Fruit fly (Drosophila melanogaster) whole organism, embryonic: ENCODE measurements around the gene cerv.

Experiments used
- CG1024 ChIP-seq: fragments of 200-800 bp; sonication (Bioruptor generic); IDR thresholded peaks from 2 replicates; pipeline ENCODE4 v1.3.6; 2022; ENCODE audit warnings: missing biosample characterization, missing genetic modification characterization
- CG10654 ChIP-seq: fragments of 200-800 bp; sonication (Bioruptor generic); optimal IDR thresholded peaks from 2 replicates; lab custom pipeline; 2016; ENCODE audit warnings: missing biosample characterization, missing genetic modification characterization
- CG12155 ChIP-seq: fragments of 200-800 bp; sonication (Bioruptor generic); optimal IDR thresholded peaks from 3 replicates; lab custom pipeline; 2016; ENCODE audit warnings: missing biosample characterization, missing genetic modification characterization
- CG1233 ChIP-seq: fragments of 200-800 bp; sonication (Bioruptor generic); optimal IDR thresholded peaks from 4 replicates; lab custom pipeline; 2018; ENCODE audit warnings: missing biosample characterization, mild to moderate bottlenecking, missing genetic modification characterization
- CG12769 ChIP-seq: fragments of 200-800 bp; sonication (Bioruptor generic); optimal IDR thresholded peaks from 2 replicates; lab custom pipeline; 2019; ENCODE audit warnings: missing biosample characterization, mild to moderate bottlenecking, missing genetic modification characterization, moderate library complexity
- CG13894 ChIP-seq: fragments of 200-800 bp; sonication (Bioruptor generic); optimal IDR thresholded peaks from 3 replicates; lab custom pipeline; 2018; ENCODE audit warnings: missing biosample characterization, mild to moderate bottlenecking, missing genetic modification characterization, moderate library complexity
- CG14014 ChIP-seq: fragments of 200-800 bp; sonication (Bioruptor generic); IDR thresholded peaks from 2 replicates; pipeline ENCODE4 v1.3.6; 2022; ENCODE audit warnings: missing biosample characterization, missing genetic modification characterization
- CG14050 ChIP-seq: fragments of 200-800 bp; sonication (Bioruptor generic); IDR thresholded peaks from 3 replicates; pipeline ENCODE4 v1.3.6; 2022; ENCODE audit warnings: missing biosample characterization, missing genetic modification characterization
- CG14710 ChIP-seq: fragments of 200-800 bp; sonication (Bioruptor generic); optimal IDR thresholded peaks from 3 replicates; lab custom pipeline; 2019; ENCODE audit warnings: missing biosample characterization, mild to moderate bottlenecking, missing genetic modification characterization, moderate library complexity
- CG15011 ChIP-seq: fragments of 200-800 bp; sonication (Bioruptor generic); optimal IDR thresholded peaks from 3 replicates; lab custom pipeline; 2018; ENCODE audit warnings: missing biosample characterization, mild to moderate bottlenecking, missing genetic modification characterization
- CG17186 ChIP-seq: fragments of 200-800 bp; sonication (Bioruptor generic); optimal IDR thresholded peaks from 3 replicates; lab custom pipeline; 2017; ENCODE audit warnings: missing biosample characterization, missing genetic modification reagents, missing genetic modification characterization
- CG17612 ChIP-seq: fragments of 200-800 bp; sonication (Bioruptor generic); IDR thresholded peaks from 2 replicates; pipeline ENCODE4 v1.3.6; 2022; ENCODE audit warnings: missing biosample characterization, missing genetic modification characterization
- CG2199 ChIP-seq: fragments of 200-800 bp; sonication (Bioruptor generic); IDR thresholded peaks from 3 replicates; pipeline ENCODE4 v1.3.6; 2022; ENCODE audit warnings: missing biosample characterization, missing genetic modification characterization
- CG33213 ChIP-seq: fragments of 200-800 bp; sonication (Bioruptor generic); optimal IDR thresholded peaks from 3 replicates; lab custom pipeline; 2016; ENCODE audit warnings: missing biosample characterization, missing genetic modification characterization
- CG4854 ChIP-seq: fragments of 200-800 bp; sonication (Bioruptor generic); optimal IDR thresholded peaks from 2 replicates; lab custom pipeline; 2016; ENCODE audit warnings: missing biosample characterization, missing genetic modification characterization, inconsistent platforms
- CG5180 ChIP-seq: fragments of 200-800 bp; sonication (Bioruptor generic); optimal IDR thresholded peaks from 3 replicates; lab custom pipeline; 2017; ENCODE audit warnings: missing biosample characterization, missing genetic modification characterization, mild to moderate bottlenecking, moderate library complexity, missing genetic modification reagents
- CG8281 ChIP-seq: fragments of 200-800 bp; sonication (Bioruptor generic); optimal IDR thresholded peaks from 2 replicates; lab custom pipeline; 2018; ENCODE audit warnings: missing biosample characterization, mild to moderate bottlenecking, missing genetic modification characterization, moderate library complexity
- CG8359 ChIP-seq: fragments of 200-800 bp; sonication (Bioruptor generic); optimal IDR thresholded peaks from 2 replicates; lab custom pipeline; 2017; ENCODE audit warnings: missing biosample characterization, mild to moderate bottlenecking, missing genetic modification characterization, borderline replicate concordance
- CG8478 ChIP-seq: fragments of >200 bp; optimal IDR thresholded peaks from 2 replicates; lab custom pipeline; 2018
- CG9437 ChIP-seq: fragments of 200-800 bp; sonication (Bioruptor generic); optimal IDR thresholded peaks from 2 replicates; lab custom pipeline; 2018; ENCODE audit warnings: missing biosample characterization, mild to moderate bottlenecking, missing genetic modification characterization
- CG9609 ChIP-seq: fragments of 200-800 bp; sonication (Bioruptor generic); optimal IDR thresholded peaks from 3 replicates; lab custom pipeline; 2016; ENCODE audit warnings: missing biosample characterization, missing genetic modification characterization
- Camta ChIP-seq: fragments of 200-800 bp; sonication (Bioruptor generic); optimal IDR thresholded peaks from 2 replicates; lab custom pipeline; 2016; ENCODE audit warnings: missing biosample characterization, missing genetic modification characterization
- D19A ChIP-seq: fragments of 200-800 bp; optimal IDR thresholded peaks from 3 replicates; lab custom pipeline; 2019; ENCODE audit warnings: missing biosample characterization, mild to moderate bottlenecking, missing genetic modification characterization, moderate library complexity
- Deaf1 ChIP-seq: fragments of 200-800 bp; optimal IDR thresholded peaks from 3 replicates; lab custom pipeline; 2019; ENCODE audit warnings: missing biosample characterization, mild to moderate bottlenecking, missing genetic modification characterization, moderate library complexity
- Dll ChIP-seq: fragments of 200-800 bp; sonication (Bioruptor generic); IDR thresholded peaks from 4 replicates; pipeline ENCODE4 v1.3.6; 2022; ENCODE audit warnings: missing biosample characterization, missing genetic modification characterization; ENCODE audit not compliant: partially characterized antibody
- Elba2 ChIP-seq: fragments of 200-800 bp; sonication (Bioruptor generic); optimal IDR thresholded peaks from 3 replicates; lab custom pipeline; 2016; ENCODE audit warnings: missing biosample characterization, missing genetic modification characterization
- Med ChIP-seq: fragments of 200-800 bp; sonication (Bioruptor generic); peaks from one replicate; lab custom pipeline; 2016; ENCODE audit warnings: missing biosample characterization, missing genetic modification characterization, mild to moderate bottlenecking, inconsistent platforms, moderate library complexity
- NK7.1 ChIP-seq: fragments of 200-800 bp; sonication (Bioruptor generic); optimal IDR thresholded peaks from 3 replicates; lab custom pipeline; 2016; ENCODE audit warnings: missing biosample characterization, missing genetic modification characterization
- Ssrp ChIP-seq: fragments of 200-800 bp; sonication (Bioruptor generic); optimal IDR thresholded peaks from 2 replicates; lab custom pipeline; 2018; ENCODE audit warnings: missing biosample characterization, mild to moderate bottlenecking, missing genetic modification characterization, moderate library complexity
- Taf1 ChIP-seq: fragments of 200-800 bp; sonication (Bioruptor generic); IDR thresholded peaks from 2 replicates; pipeline ENCODE4 v1.3.6; 2022; ENCODE audit warnings: missing biosample characterization, missing genetic modification characterization
- al ChIP-seq: fragments of 200-800 bp; sonication (Bioruptor generic); IDR thresholded peaks from 2 replicates; pipeline ENCODE4 v1.3.6; 2022; ENCODE audit warnings: missing biosample characterization, missing genetic modification characterization
- az2 ChIP-seq: fragments of 200-800 bp; sonication (Bioruptor generic); optimal IDR thresholded peaks from 3 replicates; lab custom pipeline; 2016; ENCODE audit warnings: missing biosample characterization, missing genetic modification characterization
- cad ChIP-seq: fragments of >200 bp; optimal IDR thresholded peaks from 2 replicates; lab custom pipeline; 2017; ENCODE audit warnings: missing biosample characterization, missing genetic modification characterization
- dmrt99B ChIP-seq: fragments of 200-800 bp; sonication (Bioruptor generic); optimal IDR thresholded peaks from 2 replicates; lab custom pipeline; 2018; ENCODE audit warnings: missing biosample characterization, mild to moderate bottlenecking, missing genetic modification characterization, moderate library complexity
- ftz-f1 ChIP-seq: fragments of 200-800 bp; sonication (Bioruptor generic); optimal IDR thresholded peaks from 2 replicates; lab custom pipeline; 2016; ENCODE audit warnings: missing biosample characterization, missing genetic modification characterization
- gsb ChIP-seq: fragments of 200-800 bp; sonication (Bioruptor generic); IDR thresholded peaks from 2 replicates; pipeline ENCODE4 v1.3.6; 2022; ENCODE audit warnings: missing biosample characterization, missing genetic modification characterization
- hb ChIP-seq: fragments of 200-800 bp; sonication (Bioruptor generic); IDR thresholded peaks from 3 replicates; pipeline ENCODE4 v1.3.6; 2022; ENCODE audit warnings: missing biosample characterization, missing genetic modification characterization; ENCODE audit not compliant: partially characterized antibody
- her ChIP-seq: fragments of 200-800 bp; sonication (Bioruptor generic); optimal IDR thresholded peaks from 2 replicates; lab custom pipeline; 2016; ENCODE audit warnings: missing biosample characterization, missing genetic modification characterization
- kni ChIP-seq: fragments of 200-800 bp; sonication (Bioruptor generic); optimal IDR thresholded peaks from 3 replicates; lab custom pipeline; 2017; ENCODE audit warnings: mild to moderate bottlenecking, missing biosample characterization, missing genetic modification reagents, missing genetic modification characterization
- oc ChIP-seq: fragments of 200-800 bp; sonication (Bioruptor generic); optimal IDR thresholded peaks from 2 replicates; lab custom pipeline; 2018; ENCODE audit warnings: missing biosample characterization, mild to moderate bottlenecking, missing genetic modification characterization, moderate library complexity
- rib ChIP-seq: fragments of 200-800 bp; sonication (Bioruptor generic); IDR thresholded peaks from 2 replicates; pipeline ENCODE4 v1.3.6; 2022; ENCODE audit warnings: missing biosample characterization, missing genetic modification characterization
- ro ChIP-seq: fragments of 200-800 bp; sonication (Bioruptor generic); IDR thresholded peaks from 2 replicates; pipeline ENCODE4 v1.3.6; 2022; ENCODE audit warnings: missing biosample characterization, missing genetic modification characterization
- salm ChIP-seq: fragments of 200-800 bp; sonication (Bioruptor generic); optimal IDR thresholded peaks from 2 replicates; lab custom pipeline; 2018; ENCODE audit warnings: missing biosample characterization, mild to moderate bottlenecking, missing genetic modification characterization
- sima ChIP-seq: fragments of 200-800 bp; sonication (Bioruptor generic); optimal IDR thresholded peaks from 2 replicates; lab custom pipeline; 2016; ENCODE audit warnings: missing biosample characterization, missing genetic modification characterization
- sisA ChIP-seq: fragments of 200-800 bp; sonication (Bioruptor generic); IDR thresholded peaks from 2 replicates; pipeline ENCODE4 v1.3.6; 2022; ENCODE audit warnings: missing biosample characterization, missing genetic modification characterization
- slp2 ChIP-seq: fragments of 200-800 bp; sonication (Bioruptor generic); optimal IDR thresholded peaks from 2 replicates; lab custom pipeline; 2016; ENCODE audit warnings: missing biosample characterization, missing genetic modification characterization
- sqz ChIP-seq: fragments of 200-800 bp; sonication (Bioruptor generic); optimal IDR thresholded peaks from 3 replicates; lab custom pipeline; 2018; ENCODE audit warnings: missing biosample characterization, mild to moderate bottlenecking, missing genetic modification characterization
- trem ChIP-seq: fragments of 200-800 bp; optimal IDR thresholded peaks from 3 replicates; lab custom pipeline; 2019; ENCODE audit warnings: missing biosample characterization, mild to moderate bottlenecking, missing genetic modification characterization, moderate library complexity
- vvl ChIP-seq: fragments of 200-800 bp; sonication (Bioruptor generic); IDR thresholded peaks from 2 replicates; pipeline ENCODE4 v1.3.6; 2022; ENCODE audit warnings: missing biosample characterization, missing genetic modification characterization
- yki ChIP-seq: fragments of >200 bp; optimal IDR thresholded peaks from 3 replicates; lab custom pipeline; 2018
- zen ChIP-seq: fragments of 200-800 bp; sonication (Bioruptor generic); optimal IDR thresholded peaks from 3 replicates; lab custom pipeline; 2018; ENCODE audit warnings: missing biosample characterization, mild to moderate bottlenecking, missing genetic modification characterization, moderate library complexity
- zen2 ChIP-seq: fragments of 200-800 bp; sonication (Bioruptor generic); IDR thresholded peaks from 3 replicates; pipeline ENCODE4 v1.3.6; 2022; ENCODE audit warnings: missing biosample characterization, missing genetic modification characterization; ENCODE audit not compliant: partially characterized antibody
- zfh2 ChIP-seq: fragments of 200-800 bp; sonication (Bioruptor generic); optimal IDR thresholded peaks from 2 replicates; lab custom pipeline; 2016; ENCODE audit warnings: missing biosample characterization, missing genetic modification characterization

Gene cerv

DNA sequence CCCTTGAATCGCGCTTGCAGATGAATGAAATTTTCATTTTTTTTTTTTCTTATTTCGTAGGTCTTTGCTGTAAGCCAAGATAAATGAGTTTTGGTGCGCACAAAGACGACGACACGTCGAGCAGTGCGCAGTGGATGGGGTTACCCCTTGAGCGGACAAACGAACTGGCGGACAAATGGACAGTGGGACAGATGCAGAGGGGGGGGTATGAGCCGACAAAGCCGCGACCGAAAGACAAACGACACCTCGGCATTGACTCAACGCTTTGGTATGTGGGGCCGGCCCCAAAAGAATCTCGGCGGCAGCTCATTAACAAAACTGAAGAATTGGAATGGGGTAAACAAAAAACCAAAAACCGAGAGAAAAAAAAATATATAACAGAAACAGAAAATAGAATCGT, 31.4 kb upstream of the cerv start (continued):
- no peak for TF ChIP-seq NK7.1 (GFP tag; lab: Kevin White, UChicago)
- no peak for TF ChIP-seq Ssrp (tag; lab: Kevin White, UChicago)
- peak; percentile 49 for TF ChIP-seq kni (GFP tag; lab: Kevin White, UChicago)
- TF ChIP-seq CG17186 (GFP tag; lab: Kevin White, UChicago) = no peak
- TF ChIP-seq yki (lab: Kevin White, UChicago) = no peak
- no peak for TF ChIP-seq D19A (tag; lab: Kevin White, UChicago)
- TF ChIP-seq CG2199 = no peak
- TF ChIP-seq Taf1 (GFP tag; lab: Robert Waterston, UW) = no peak
- TF ChIP-seq gsb = no peak
- TF ChIP-seq CG14050 (GFP tag; lab: Robert Waterston, UW) = no peak
- TF ChIP-seq CG1233 (GFP tag; lab: Kevin White, UChicago) = no peak
- TF ChIP-seq CG4854 = no peak
- no peak for TF ChIP-seq sima (GFP tag; lab: Kevin White, UChicago)
- TF ChIP-seq Elba2 (GFP tag; lab: Kevin White, UChicago) = no peak
- TF ChIP-seq CG10654 (GFP tag; lab: Kevin White, UChicago) = no peak
- no peak for TF ChIP-seq vvl (GFP tag; lab: Robert Waterston, UW)
- TF ChIP-seq CG14014 (GFP tag; lab: Robert Waterston, UW) = no peak
- no peak for TF ChIP-seq az2 (GFP tag; lab: Kevin White, UChicago)
- TF ChIP-seq rib (GFP tag; lab: Robert Waterston, UW) = no peak
- TF ChIP-seq CG5180 = no peak
- TF ChIP-seq cad (GFP tag; lab: Kevin White, UChicago) = no peak
- no peak for TF ChIP-seq CG9609 (GFP tag; lab: Kevin White, UChicago)
- TF ChIP-seq her (GFP tag; lab: Kevin White, UChicago) = no peak
- no peak for TF ChIP-seq ro (GFP tag; lab: Robert Waterston, UW)
- no peak for TF ChIP-seq CG8281
- TF ChIP-seq sisA = no peak
- TF ChIP-seq zen = no peak
- TF ChIP-seq al (GFP tag; lab: Robert Waterston, UW) = no peak
- TF ChIP-seq Camta = no peak
- TF ChIP-seq dmrt99B (tag; lab: Kevin White, UChicago) = no peak
- TF ChIP-seq slp2 (GFP tag; lab: Kevin White, UChicago) = no peak
- TF ChIP-seq CG33213 (GFP tag; lab: Kevin White, UChicago) = no peak
- no peak for TF ChIP-seq CG9437 (GFP tag; lab: Kevin White, UChicago)
- no peak for TF ChIP-seq hb (GFP tag; lab: Robert Waterston, UW)
- peak; percentile 10 for TF ChIP-seq Med (GFP tag; lab: Kevin White, UChicago)
- TF ChIP-seq CG12155 (GFP tag; lab: Kevin White, UChicago) = no peak
- TF ChIP-seq Dll = no peak
- peak; percentile 71 for TF ChIP-seq sqz (GFP tag; lab: Kevin White, UChicago)
- no peak for TF ChIP-seq CG14710
- no peak for TF ChIP-seq zen2 (GFP tag; lab: Robert Waterston, UW)
- TF ChIP-seq salm (tag; lab: Kevin White, UChicago) = no peak
- no peak for TF ChIP-seq ftz-f1 (GFP tag; lab: Kevin White, UChicago)
- TF ChIP-seq Deaf1 (tag; lab: Kevin White, UChicago) = peak; percentile 46
- TF ChIP-seq oc (tag; lab: Kevin White, UChicago) = peak; percentile 60
- TF ChIP-seq CG12769 (tag; lab: Kevin White, UChicago) = no peak
- TF ChIP-seq CG8359 (GFP tag; lab: Kevin White, UChicago) = peak; percentile 17
- no peak for TF ChIP-seq CG1024 (GFP tag; lab: Robert Waterston, UW)
- no peak for TF ChIP-seq trem (tag; lab: Kevin White, UChicago)
- no peak for TF ChIP-seq CG13894 (tag; lab: Kevin White, UChicago)
- TF ChIP-seq CG15011 = no peak
- no peak for TF ChIP-seq CG8478 (lab: Kevin White, UChicago)
- no peak for TF ChIP-seq zfh2 (GFP tag; lab: Kevin White, UChicago)
- TF ChIP-seq CG17612 (GFP tag; lab: Robert Waterston, UW) = no peak
